Worm (Caenorhabditis elegans) whole organism, mixed stage, embryonic: Measurements from ENCODE around the gene srh-32.

Experiments
- blmp-1 ChIP-seq: fragments of 150-350 bp; optimal IDR thresholded peaks from 2 replicates; lab custom pipeline; 2014; ENCODE audit warnings: missing biosample characterization, missing genetic modification characterization
- nhr-12 ChIP-seq: fragments of 150-350 bp; optimal IDR thresholded peaks from 2 replicates; lab custom pipeline; 2014; ENCODE audit warnings: missing biosample characterization, missing genetic modification characterization
- snpc-4 ChIP-seq: fragments of 150-350 bp; optimal IDR thresholded peaks from 2 replicates; lab custom pipeline; 2014; ENCODE audit warnings: missing biosample characterization, missing genetic modification characterization

DNA sequence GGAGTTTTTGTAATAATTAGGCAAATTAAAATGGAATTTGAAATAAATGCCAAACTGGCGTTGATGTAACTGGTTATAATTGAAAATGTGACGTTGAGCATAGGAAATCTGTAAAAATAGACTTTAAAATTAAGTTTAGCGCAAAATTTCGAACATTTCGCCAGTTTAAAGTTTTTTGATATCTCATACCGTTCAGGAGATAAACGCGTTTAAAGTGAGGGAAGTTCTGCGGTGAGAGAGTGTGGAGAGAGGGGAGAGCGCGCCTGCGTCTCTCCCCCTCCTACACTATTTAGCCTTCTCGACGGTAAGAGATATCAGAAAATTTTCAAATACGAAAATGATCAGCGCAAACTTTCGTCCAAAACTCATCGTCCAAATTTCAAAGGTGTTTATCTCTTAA, 24.5 kb upstream of the srh-32 start, which contains the start of gene str-92:
- no peak for TF ChIP-seq blmp-1 (tag; lab: Kevin White, UChicago)
- TF ChIP-seq snpc-4 (tag; lab: Kevin White, UChicago): no peak
- TF ChIP-seq nhr-12 (tag; lab: Kevin White, UChicago): no peak
